Fruit fly (Drosophila melanogaster) whole organism, adult: ENCODE measurements around the gene Ns1.

Experiments
- CG14711 ChIP-seq: fragments of 200-800 bp; sonication (Bioruptor generic); optimal IDR thresholded peaks from 2 replicates; lab custom pipeline; 2018; ENCODE audit warnings: missing biosample characterization, mild to moderate bottlenecking, missing genetic modification characterization, moderate library complexity
- CG1620 ChIP-seq: fragments of 200-800 bp; sonication (Bioruptor generic); optimal IDR thresholded peaks from 2 replicates; lab custom pipeline; 2016; ENCODE audit warnings: missing biosample characterization, missing genetic modification characterization
- CG33017 ChIP-seq: fragments of 200-800 bp; sonication (Bioruptor generic); optimal IDR thresholded peaks from 2 replicates; lab custom pipeline; 2018; ENCODE audit warnings: missing biosample characterization, mild to moderate bottlenecking, missing genetic modification characterization, moderate library complexity
- Clk ChIP-seq: fragments of 200-800 bp; sonication (Bioruptor generic); optimal IDR thresholded peaks from 2 replicates; lab custom pipeline; 2017; ENCODE audit warnings: missing biosample characterization, missing genetic modification characterization
- Crg-1 ChIP-seq: fragments of 200-800 bp; sonication (Bioruptor generic); optimal IDR thresholded peaks from 2 replicates; lab custom pipeline; 2016; ENCODE audit warnings: missing biosample characterization, missing genetic modification characterization
- Hr96 ChIP-seq: fragments of 200-800 bp; sonication (Bioruptor generic); optimal IDR thresholded peaks from 2 replicates; lab custom pipeline; 2016; ENCODE audit warnings: missing biosample characterization, missing genetic modification characterization
- Mnt ChIP-seq: fragments of 200-800 bp; sonication (Bioruptor generic); optimal IDR thresholded peaks from 2 replicates; lab custom pipeline; 2016; ENCODE audit warnings: missing biosample characterization, mild to moderate bottlenecking, missing genetic modification characterization
- bab1 ChIP-seq: fragments of 200-800 bp; sonication (Bioruptor generic); optimal IDR thresholded peaks from 3 replicates; lab custom pipeline; 2019; ENCODE audit warnings: missing biosample characterization, mild to moderate bottlenecking, missing genetic modification characterization, moderate library complexity
- cnc ChIP-seq, 2 experiments: fragments of >200 bp; optimal IDR thresholded peaks; 2 replicates each; lab custom pipeline; 2017
- kay ChIP-seq: fragments of 200-800 bp; sonication (Bioruptor generic); peaks from one replicate; lab custom pipeline; 2016; ENCODE audit warnings: missing biosample characterization, missing genetic modification characterization, borderline replicate concordance
- toe ChIP-seq: fragments of 200-800 bp; sonication (Bioruptor generic); optimal IDR thresholded peaks from 2 replicates; lab custom pipeline; 2016; ENCODE audit warnings: missing biosample characterization, missing genetic modification characterization

DNA sequence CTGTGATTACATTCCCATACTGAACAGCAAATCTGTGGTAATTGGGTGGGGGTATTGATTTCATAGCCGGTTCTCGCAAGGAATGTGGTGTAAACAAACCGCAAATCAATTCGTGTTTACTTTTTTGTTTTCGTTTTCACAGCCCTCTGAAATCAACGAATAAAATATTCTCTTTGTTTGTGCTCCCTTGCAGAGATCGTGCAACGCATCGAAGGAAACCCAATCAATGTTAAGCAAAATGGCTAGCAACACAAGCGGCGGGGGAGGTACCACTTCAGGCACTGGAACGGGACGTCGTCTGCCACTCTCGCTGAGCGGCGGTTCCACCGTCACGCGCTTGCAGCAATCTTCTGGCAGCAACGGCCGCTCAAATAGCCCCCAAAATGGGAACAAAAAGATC, 10.0 kb upstream of the Ns1 start:
- no peak for TF ChIP-seq kay
- no peak for TF ChIP-seq cnc (optimal IDR thresholded peaks at IDR 0.05; lab: Kevin White, UChicago)
- no peak for TF ChIP-seq CG1620 (GFP tag; lab: Kevin White, UChicago)
- no peak for TF ChIP-seq bab1 (GFP tag; lab: Kevin White, UChicago)
- no peak for TF ChIP-seq Crg-1 (GFP tag; lab: Kevin White, UChicago)
- TF ChIP-seq Hr96 (GFP tag; lab: Kevin White, UChicago): no peak
- TF ChIP-seq Mnt: no peak
- no peak for TF ChIP-seq Clk
- no peak for TF ChIP-seq toe (GFP tag; lab: Kevin White, UChicago)
- no peak for TF ChIP-seq CG14711
- no peak for TF ChIP-seq CG33017 (tag; lab: Kevin White, UChicago)
